Worm (Caenorhabditis elegans) whole organism, midembryonic: ENCODE measurements around the gene ltd-1.

ENCODE experiments used
- flt-1 ChIP-seq: fragments of 200-800 bp; sonication (Bioruptor generic); IDR thresholded peaks from 2 replicates; pipeline ENCODE4 v1.3.6; 2022; ENCODE audit warnings: missing genetic modification characterization, missing compliant biosample characterization
- ref-1 ChIP-seq: fragments of 200-800 bp; sonication (Bioruptor generic); conservative IDR thresholded peaks from 2 replicates; pipeline ENCODE4 v1.3.6; 2022; ENCODE audit warnings: missing genetic modification reagents, missing genetic modification characterization, missing compliant biosample characterization

ce11 chrII:8041642-8042041 is 50.9 kb downstream of the ltd-1 start:
- TF ChIP-seq ref-1, result no peak
- TF ChIP-seq flt-1 (GFP tag; lab: Robert Waterston, UW), result no peak
